Fruit fly (Drosophila melanogaster) whole organism, adult: ENCODE results near the gene CG2604.

Experiments used
- CG12768 ChIP-seq: fragments of 200-800 bp; sonication (Bioruptor generic); optimal IDR thresholded peaks from 2 replicates; lab custom pipeline; 2017; ENCODE audit warnings: missing biosample characterization, missing genetic modification characterization, mild to moderate bottlenecking, moderate library complexity, missing genetic modification reagents
- CG1620 ChIP-seq: fragments of 200-800 bp; sonication (Bioruptor generic); optimal IDR thresholded peaks from 2 replicates; lab custom pipeline; 2016; ENCODE audit warnings: missing biosample characterization, missing genetic modification characterization
- CG33017 ChIP-seq: fragments of 200-800 bp; sonication (Bioruptor generic); optimal IDR thresholded peaks from 2 replicates; lab custom pipeline; 2018; ENCODE audit warnings: missing biosample characterization, mild to moderate bottlenecking, missing genetic modification characterization, moderate library complexity
- CG5204 ChIP-seq: fragments of 200-800 bp; sonication (Bioruptor generic); optimal IDR thresholded peaks from 2 replicates; lab custom pipeline; 2016; ENCODE audit warnings: missing biosample characterization, missing genetic modification characterization
- CG7045 ChIP-seq: fragments of 200-800 bp; sonication (Bioruptor generic); optimal IDR thresholded peaks from 2 replicates; lab custom pipeline; 2017; ENCODE audit warnings: missing biosample characterization, mild to moderate bottlenecking, missing genetic modification characterization
- CG7101 ChIP-seq: fragments of 200-800 bp; sonication (Bioruptor generic); optimal IDR thresholded peaks from 2 replicates; lab custom pipeline; 2018; ENCODE audit warnings: missing biosample characterization, mild to moderate bottlenecking, missing genetic modification characterization, moderate library complexity
- Clk ChIP-seq: fragments of 200-800 bp; sonication (Bioruptor generic); optimal IDR thresholded peaks from 2 replicates; lab custom pipeline; 2017; ENCODE audit warnings: missing biosample characterization, missing genetic modification characterization
- Hr96 ChIP-seq: fragments of 200-800 bp; sonication (Bioruptor generic); optimal IDR thresholded peaks from 2 replicates; lab custom pipeline; 2016; ENCODE audit warnings: missing biosample characterization, missing genetic modification characterization
- bab1 ChIP-seq: fragments of 200-800 bp; sonication (Bioruptor generic); optimal IDR thresholded peaks from 3 replicates; lab custom pipeline; 2019; ENCODE audit warnings: missing biosample characterization, mild to moderate bottlenecking, missing genetic modification characterization, moderate library complexity
- cnc ChIP-seq, 2 experiments: fragments of >200 bp; optimal IDR thresholded peaks; 2 replicates each; lab custom pipeline; 2017
- kay ChIP-seq: fragments of 200-800 bp; sonication (Bioruptor generic); peaks from one replicate; lab custom pipeline; 2016; ENCODE audit warnings: missing biosample characterization, missing genetic modification characterization, borderline replicate concordance
- pad ChIP-seq: fragments of 200-800 bp; sonication (Bioruptor generic); optimal IDR thresholded peaks from 3 replicates; lab custom pipeline; 2017; ENCODE audit warnings: missing biosample characterization, missing genetic modification characterization, mild to moderate bottlenecking, moderate library complexity, missing genetic modification reagents
- toe ChIP-seq: fragments of 200-800 bp; sonication (Bioruptor generic); optimal IDR thresholded peaks from 2 replicates; lab custom pipeline; 2016; ENCODE audit warnings: missing biosample characterization, missing genetic modification characterization

DNA sequence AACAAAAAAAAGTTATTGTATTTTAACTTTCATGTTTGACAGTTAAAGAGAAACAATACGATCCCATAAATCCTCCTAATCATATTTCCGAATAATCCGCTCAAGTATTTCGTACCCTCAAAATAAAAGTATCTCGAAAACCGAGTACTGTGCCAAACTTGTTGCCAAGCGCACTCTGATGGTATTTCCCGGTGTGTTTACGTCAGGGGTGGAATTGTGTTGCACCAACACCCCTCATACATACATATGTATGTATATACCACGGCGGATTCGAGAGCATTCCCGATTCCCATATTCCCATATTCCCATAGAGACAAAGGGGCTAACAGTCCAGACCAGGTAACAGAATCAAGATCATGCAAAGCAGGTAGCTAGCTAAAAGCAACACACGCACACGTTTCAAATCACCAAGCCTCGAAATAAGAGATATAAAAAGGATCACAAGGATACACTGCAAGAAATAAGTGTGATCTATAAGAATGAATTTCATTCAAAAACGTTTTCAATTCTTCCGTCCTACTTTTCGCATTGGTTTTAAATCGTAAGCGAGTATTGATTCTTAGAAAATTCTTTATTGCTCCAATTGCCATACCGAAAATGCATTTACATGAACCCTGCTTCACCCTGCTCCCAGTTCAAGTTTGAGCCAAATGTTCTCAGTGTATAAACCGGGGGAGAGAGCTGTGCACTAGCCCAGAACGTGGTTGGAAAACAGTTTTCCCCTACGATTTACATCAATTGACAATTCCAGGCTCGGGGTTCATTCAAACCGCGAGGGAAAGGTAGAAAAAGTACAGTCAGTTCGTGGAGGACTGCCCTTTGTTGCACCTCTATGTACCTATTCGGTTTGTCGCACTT, 11.0 kb downstream of the CG2604 start:
- TF ChIP-seq CG12768 (no peak), bab1 (GFP tag; lab: Kevin White, UChicago) (no peak), kay (GFP tag; lab: Kevin White, UChicago) (no peak), Hr96 (GFP tag; lab: Kevin White, UChicago) (no peak), CG1620 (GFP tag; lab: Kevin White, UChicago) (no peak), CG5204 (GFP tag; lab: Kevin White, UChicago) (no peak), toe (GFP tag; lab: Kevin White, UChicago) (no peak), pad (GFP tag; lab: Kevin White, UChicago) (no peak), CG7101 (tag; lab: Kevin White, UChicago) (no peak), cnc (optimal IDR thresholded peaks at IDR 0.05; lab: Kevin White, UChicago) (no peak), Clk (GFP tag; lab: Kevin White, UChicago) (no peak), CG7045 (GFP tag; lab: Kevin White, UChicago) (no peak), CG33017 (tag; lab: Kevin White, UChicago) (no peak)
